Fruit fly (Drosophila melanogaster): ENCODE data around the gene CG34263.
A peak's percentile ranks its signal among the peaks of the same experiment; 100 is the strongest.

Gene CG34263

DNA sequence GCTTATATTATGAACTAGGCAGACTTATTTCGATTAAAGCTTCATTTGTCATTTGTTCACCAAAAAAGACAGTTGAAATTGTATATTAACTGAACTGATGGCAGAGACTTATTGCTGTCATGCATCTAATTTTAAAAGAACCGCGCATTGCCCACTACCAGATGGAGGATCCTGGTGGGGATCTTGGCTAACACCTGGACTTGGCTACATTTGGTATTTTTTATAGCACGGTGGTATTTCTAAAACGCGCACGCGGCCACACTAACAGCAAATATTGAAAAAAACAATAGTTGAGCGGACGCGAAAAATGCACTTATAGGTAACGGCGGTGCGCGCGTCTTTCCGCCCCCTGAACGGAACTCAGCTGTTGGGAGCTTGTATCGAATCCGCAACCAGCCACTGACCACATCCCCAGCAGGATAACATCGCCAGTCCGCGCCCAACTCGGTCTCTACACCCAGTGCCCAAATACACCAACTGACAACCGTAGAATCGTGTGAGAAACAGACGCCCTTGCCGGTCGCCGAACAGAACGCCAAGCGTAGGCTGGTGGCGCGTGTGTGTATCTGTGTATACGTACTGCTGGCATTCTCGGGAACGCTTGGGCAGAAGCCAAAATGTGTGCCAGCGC is 26.6 kb upstream of the CG34263 start (continued):
- TF ChIP-seq Hr51 (GFP tag; optimal IDR thresholded peaks at IDR 0.05) (peak in 1 of 2 experiments; percentile 17), Nf-YB (GFP tag; optimal IDR thresholded peaks at IDR 0.05) (no peak), CG13775 (GFP tag; optimal IDR thresholded peaks at IDR 0.05) (no peak), vvl (GFP tag; IDR thresholded peaks at IDR 0.05) (peak; percentile 54), CG4404 (GFP tag; IDR thresholded peaks at IDR 0.05) (no peak), Fer3 (tag; optimal IDR thresholded peaks at IDR 0.05) (no peak), jumu (GFP tag; optimal IDR thresholded peaks at IDR 0.05) (peak; percentile 47), sug (tag; optimal IDR thresholded peaks at IDR 0.05) (peak; percentile 16), Awh (GFP tag; IDR thresholded peaks at IDR 0.05) (0 out of 2 replicates have a peak, but pooled peaks have one; percentile 30), CG7556 (GFP tag; optimal IDR thresholded peaks at IDR 0.05) (peak; percentile 12), Side (GFP tag; optimal IDR thresholded peaks at IDR 0.05) (peak; percentile 3), Abd-B (GFP tag; optimal IDR thresholded peaks at IDR 0.05) (no peak), ind (GFP tag; optimal IDR thresholded peaks at IDR 0.05) (no peak), CG16863 (GFP tag; optimal IDR thresholded peaks at IDR 0.05) (no peak), Xrp1 (GFP tag; IDR thresholded peaks at IDR 0.05) (no peak), CG13424 (tag; optimal IDR thresholded peaks at IDR 0.05) (no peak), stc (GFP tag; IDR thresholded peaks at IDR 0.05) (no peak; the same call in 1 of the 2 replicates), Nf-YA (GFP tag; IDR thresholded peaks at IDR 0.05) (no peak), insv (GFP tag; optimal IDR thresholded peaks at IDR 0.05) (peak in 1 of 2 experiments; percentile 49), CG18764 (GFP tag; optimal IDR thresholded peaks at IDR 0.05) (no peak), dysf (GFP tag; IDR thresholded peaks at IDR 0.05) (no peak), CG12219 (GFP tag; optimal IDR thresholded peaks at IDR 0.05) (no peak), croc (GFP tag; conservative IDR thresholded peaks at IDR 0.05) (no peak), Antp (GFP tag; optimal IDR thresholded peaks at IDR 0.05) (no peak), CG7963 (GFP tag; IDR thresholded peaks at IDR 0.05; ENCODE audit: partially characterized antibody) (no peak), NFAT (GFP tag; IDR thresholded peaks at IDR 0.05) (no peak), CG15073 (GFP tag; optimal IDR thresholded peaks at IDR 0.05) (no peak), sens-2 (GFP tag; IDR thresholded peaks at IDR 0.05) (no peak), repo (GFP tag; optimal IDR thresholded peaks at IDR 0.05) (no peak), CG11723 (GFP tag; optimal IDR thresholded peaks at IDR 0.05) (no peak), rib (GFP tag; IDR thresholded peaks at IDR 0.05) (no peak), CrebB (tag; optimal IDR thresholded peaks at IDR 0.05) (peak; percentile 23), CG1024 (GFP tag; IDR thresholded peaks at IDR 0.05) (no peak), CG3995 (GFP tag; optimal IDR thresholded peaks at IDR 0.05) (no peak), ham (GFP tag; IDR thresholded peaks at IDR 0.05) (no peak), CG10979 (tag; optimal IDR thresholded peaks at IDR 0.05) (no peak), Hmx (GFP tag; optimal IDR thresholded peaks at IDR 0.05) (no peak), CG12071 (GFP tag; optimal IDR thresholded peaks at IDR 0.05) (no peak), Deaf1 (tag; optimal IDR thresholded peaks at IDR 0.05) (peak; percentile 58), tx (GFP tag; optimal IDR thresholded peaks at IDR 0.05) (no peak), pros (GFP tag; optimal IDR thresholded peaks at IDR 0.05) (no peak), CG4820 (GFP tag; optimal IDR thresholded peaks at IDR 0.05) (no peak), CG30431 (GFP tag; optimal IDR thresholded peaks at IDR 0.05) (no peak), CG14667 (GFP tag; IDR thresholded peaks at IDR 0.05) (no peak), so (GFP tag; IDR thresholded peaks at IDR 0.05) (no peak), Dek (tag; optimal IDR thresholded peaks at IDR 0.05) (peak; percentile 52), tna (GFP tag; IDR thresholded peaks at IDR 0.05; ENCODE audit: partially characterized antibody) (no peak), nom (GFP tag; optimal IDR thresholded peaks at IDR 0.05) (peak; percentile 7), pzg (GFP tag; optimal IDR thresholded peaks at IDR 0.05) (peak; percentile 93), CG12769 (tag; optimal IDR thresholded peaks at IDR 0.05) (peak; percentile 86), CG2712 (tag; optimal IDR thresholded peaks at IDR 0.05) (peak; percentile 38)

All from whole organism, embryonic.